Worm (Caenorhabditis elegans) whole organism, young adult: ENCODE measurements around the gene clc-20.

ENCODE experiments used
- D2030.7 ChIP-seq: fragments of 200-800 bp; sonication (Bioruptor generic); IDR thresholded peaks from 2 replicates; pipeline ENCODE4 v1.3.6; 2022; ENCODE audit warnings: missing genetic modification reagents, missing genetic modification characterization, missing compliant biosample characterization
- F22D6.2 ChIP-seq: sonication (generic microtip); optimal IDR thresholded peaks from 2 replicates; lab custom pipeline; 2016; ENCODE audit warnings: mild to moderate bottlenecking, missing genetic modification characterization, missing compliant biosample characterization
- Y67H2A.10 ChIP-seq: fragments of 200-800 bp; sonication (Bioruptor generic); conservative IDR thresholded peaks from 2 replicates; pipeline ENCODE4 v1.3.6; 2022; ENCODE audit warnings: missing genetic modification reagents, missing genetic modification characterization, missing compliant biosample characterization
- athp-1 ChIP-seq: sonication (generic microtip); optimal IDR thresholded peaks from 2 replicates; lab custom pipeline; 2017; ENCODE audit warnings: mild to moderate bottlenecking, missing genetic modification characterization, missing compliant biosample characterization
- snpc-4 ChIP-seq, 5 experiments: fragments of 150-350 bp in 1 of 5; sonication (generic microtip) in 4 of 5; optimal IDR thresholded peaks; 2 replicates each; lab custom pipeline; 2014 to 2018; ENCODE audit warnings: missing genetic modification characterization in 5 of 5, missing biosample characterization in 3 of 5, antibody characterized with exemption in 2 of 5, mild to moderate bottlenecking in 2 of 5, missing compliant biosample characterization in 2 of 5, missing genotype in 2 of 5, moderate library complexity in 2 of 5, missing genetic modification reagents in 1 of 5
- unc-130 ChIP-seq: sonication (generic microtip); optimal IDR thresholded peaks from 2 replicates; lab custom pipeline; 2016; ENCODE audit warnings: missing genetic modification reagents, missing genetic modification characterization, missing compliant biosample characterization

- no peak for TF ChIP-seq F22D6.2 (tag; lab: Kevin White, UChicago)
- no peak for TF ChIP-seq Y67H2A.10 (GFP tag; lab: Robert Waterston, UW)
- no peak for TF ChIP-seq D2030.7 (GFP tag; lab: Robert Waterston, UW)
- TF ChIP-seq athp-1 (tag; lab: Kevin White, UChicago) = no peak
- no peak for TF ChIP-seq snpc-4 (GFP tag; optimal IDR thresholded peaks at IDR 0.05; lab: Kevin White, UChicago)
- TF ChIP-seq snpc-4 (tag; optimal IDR thresholded peaks at IDR 0.05; lab: Kevin White, UChicago) = no peak
- TF ChIP-seq unc-130 (GFP tag; lab: Kevin White, UChicago) = no peak
These were observed at the start of gene clc-20, which contains the start of gene T24C4.3 for ce11 chrIII:872373-872772.
